Worm (Caenorhabditis elegans): ENCODE measurements around the gene C03C10.5.

ce11 chrIII:4103171-4103570 lies 11.3 kb upstream of the C03C10.5 start:
- TF ChIP-seq ZK546.5 (tag; optimal IDR thresholded peaks at IDR 0.05) (no peak), R02D3.7 (tag; optimal IDR thresholded peaks at IDR 0.05) (no peak), zag-1 (tag; optimal IDR thresholded peaks at IDR 0.05) (no peak), snpc-4 (tag; optimal IDR thresholded peaks at IDR 0.05) (no peak), lin-39 (tag; optimal IDR thresholded peaks at IDR 0.05) (no peak), pqm-1 (tag; optimal IDR thresholded peaks at IDR 0.05) (no peak), ztf-11 (tag; optimal IDR thresholded peaks at IDR 0.05) (no peak), nhr-11 (tag; optimal IDR thresholded peaks at IDR 0.05) (no peak), egl-27 (tag; optimal IDR thresholded peaks at IDR 0.05) (no peak), elt-3 (tag; optimal IDR thresholded peaks at IDR 0.05) (no peak), nhr-25 (tag; optimal IDR thresholded peaks at IDR 0.05) (no peak), nhr-237 (tag; optimal IDR thresholded peaks at IDR 0.05) (no peak), ztf-4 (tag; optimal IDR thresholded peaks at IDR 0.05) (no peak), nhr-77 (tag; optimal IDR thresholded peaks at IDR 0.05) (no peak)

All from whole organism, L3 larva.